Worm (Caenorhabditis elegans): ENCODE data around the gene C26E1.1.

- no peak for TF ChIP-seq jun-1 (tag; optimal IDR thresholded peaks at IDR 0.05)
- no peak for TF ChIP-seq lin-39 (tag; optimal IDR thresholded peaks at IDR 0.05)
- TF ChIP-seq unc-62 (GFP tag; optimal IDR thresholded peaks at IDR 0.05), result no peak
- TF ChIP-seq nfya-1 (tag; optimal IDR thresholded peaks at IDR 0.05; ENCODE audit: insufficient read depth), result no peak
- TF ChIP-seq elt-3 (tag; optimal IDR thresholded peaks at IDR 0.05), result no peak
- TF ChIP-seq nhr-23 (tag; optimal IDR thresholded peaks at IDR 0.05), result no peak
- no peak for TF ChIP-seq ceh-28 (tag; optimal IDR thresholded peaks at IDR 0.05)
- no peak for TF ChIP-seq zag-1 (tag; optimal IDR thresholded peaks at IDR 0.05)
- TF ChIP-seq nhr-11 (tag; optimal IDR thresholded peaks at IDR 0.05), result no peak
- no peak for TF ChIP-seq ama-1 (optimal IDR thresholded peaks at IDR 0.05)
- no peak for TF ChIP-seq fos-1 (tag; optimal IDR thresholded peaks at IDR 0.05)
- no peak for TF ChIP-seq nhr-77 (tag; optimal IDR thresholded peaks at IDR 0.05)
Observed at ce11 chrV:13330919-13331318, 33.6 kb downstream of the C26E1.1 start, which contains the start of gene nhr-129.

All from whole organism, L3 larva.